Fruit fly (Drosophila melanogaster) whole organism: Measurements from ENCODE around the gene PGRP-SA.
"Not testable (repeated sequence)": the region's sequence is repeated elsewhere in the genome, so short reads cannot be mapped to it uniquely, and the experiment has no call there.

Experiments
- CG8478 ChIP-seq: fragments of >200 bp; optimal IDR thresholded peaks from 2 replicates; lab custom pipeline; 2018; ENCODE audit warnings: inconsistent platforms
- Dll ChIP-seq: fragments of >200 bp; optimal IDR thresholded peaks from 2 replicates; lab custom pipeline; 2017
- EcR ChIP-seq, 2 experiments: fragments of >200 bp; optimal IDR thresholded peaks; 2 replicates each; lab custom pipeline; 2017; ENCODE audit warnings: missing biosample characterization in 2 of 2, missing genetic modification characterization in 2 of 2, missing genetic modification reagents in 2 of 2
- pan ChIP-seq: fragments of >200 bp; optimal IDR thresholded peaks from 2 replicates; lab custom pipeline; 2017
- psq ChIP-seq: fragments of >200 bp; optimal IDR thresholded peaks from 2 replicates; lab custom pipeline; 2017
- usp ChIP-seq: fragments of >200 bp; optimal IDR thresholded peaks from 2 replicates; lab custom pipeline; 2017; ENCODE audit warnings: missing biosample characterization, missing genetic modification characterization, mixed read lengths

Gene PGRP-SA

DNA sequence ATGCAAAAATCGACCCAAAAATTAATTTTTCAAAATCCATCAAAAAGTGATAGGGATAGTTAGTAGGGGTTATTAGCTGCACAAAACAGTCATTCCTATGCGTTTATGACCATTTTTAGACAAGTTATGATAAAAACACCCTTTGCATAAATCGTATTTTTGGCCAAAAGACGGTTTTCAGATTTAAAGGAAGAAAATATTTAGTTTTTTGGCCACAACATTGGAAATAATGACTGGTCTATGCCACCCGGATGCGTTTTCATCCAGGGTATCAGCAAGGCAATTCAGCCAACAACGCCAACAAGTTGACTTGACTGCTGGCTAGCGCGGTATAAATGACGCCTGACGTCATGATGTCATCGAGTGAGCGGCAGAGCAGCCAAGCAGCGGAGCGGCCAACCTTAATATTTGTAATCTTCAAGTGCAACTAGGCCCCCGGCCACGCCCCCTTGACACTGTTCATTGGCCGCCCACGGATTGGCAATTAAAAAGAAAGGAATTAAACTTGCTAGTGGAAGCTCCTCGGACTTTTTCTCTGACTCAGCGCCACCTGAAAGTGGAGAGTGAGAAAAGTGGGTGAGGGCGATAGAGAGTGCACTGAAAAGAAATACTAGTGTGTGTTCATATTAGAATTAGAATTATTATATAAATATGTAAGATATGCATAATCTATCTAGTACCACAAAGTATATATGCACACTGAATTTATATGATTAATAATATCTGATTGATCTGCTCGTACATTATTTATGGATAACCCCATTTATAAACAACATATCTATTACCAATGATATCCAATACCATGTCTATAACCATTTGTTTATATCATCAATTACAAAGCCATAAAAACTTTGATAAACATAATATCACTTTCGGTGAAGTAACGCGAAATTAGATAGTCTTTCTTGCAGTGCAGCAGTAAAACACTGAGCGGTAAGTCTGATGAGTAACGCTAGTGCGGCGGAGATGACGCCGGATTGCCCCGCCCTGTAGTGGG lies 1.4 kb upstream of the PGRP-SA start:
- TF ChIP-seq pan (lab: Kevin White, UChicago): peak; percentile 73
- TF ChIP-seq psq (lab: Kevin White, UChicago): no peak

DNA sequence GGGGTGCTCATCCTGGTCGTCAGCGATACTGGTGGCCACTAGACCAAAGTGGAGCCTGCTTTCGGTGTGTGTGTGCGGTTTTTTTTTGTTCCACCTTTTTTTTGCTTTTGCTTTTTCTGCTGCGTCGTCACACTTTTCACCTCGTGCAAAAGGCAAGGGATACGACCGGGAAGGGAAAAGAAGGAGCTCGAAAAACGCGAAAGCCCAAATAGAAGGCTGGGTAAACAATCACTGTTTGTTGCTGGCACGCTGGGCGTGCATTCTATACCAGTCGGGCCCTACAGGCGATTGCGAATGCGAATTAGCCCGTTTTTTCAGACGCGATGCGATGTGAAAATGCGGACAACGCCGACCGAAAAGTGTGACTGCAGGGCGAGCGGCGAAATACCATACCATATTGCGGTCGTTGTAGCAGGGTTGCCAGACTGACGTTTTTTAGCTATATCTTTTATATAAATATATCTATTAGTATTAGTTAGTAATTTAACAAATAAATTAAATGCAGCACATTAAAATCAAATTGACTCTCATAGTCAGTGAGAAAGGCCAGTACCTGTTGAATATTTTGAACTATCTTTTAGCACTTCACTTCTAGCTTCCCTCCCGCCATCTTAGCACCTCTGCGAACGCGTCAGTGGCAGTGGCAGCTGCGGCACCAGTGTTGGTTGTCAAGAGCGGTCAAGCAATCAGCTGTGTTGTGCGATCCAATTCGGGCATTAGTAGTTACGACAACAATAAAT lies 8.7 kb downstream of the PGRP-SA start, which contains the start of the genes Polr2A and CG11699:
Gene Polr2A (minus strand): TSS at position 371 of the 740 bp plus-strand sequence.
Gene CG11699 (plus strand): TSS at position 666 of the 740 bp plus-strand sequence.
- TF ChIP-seq usp (GFP tag; lab: Kevin White, UChicago) (no peak), CG8478 (no peak), EcR (GFP tag; optimal IDR thresholded peaks at IDR 0.05; lab: Kevin White, UChicago) (no peak), psq (lab: Kevin White, UChicago) (no peak), pan (lab: Kevin White, UChicago) (no peak), Dll (lab: Kevin White, UChicago) (no peak)

DNA sequence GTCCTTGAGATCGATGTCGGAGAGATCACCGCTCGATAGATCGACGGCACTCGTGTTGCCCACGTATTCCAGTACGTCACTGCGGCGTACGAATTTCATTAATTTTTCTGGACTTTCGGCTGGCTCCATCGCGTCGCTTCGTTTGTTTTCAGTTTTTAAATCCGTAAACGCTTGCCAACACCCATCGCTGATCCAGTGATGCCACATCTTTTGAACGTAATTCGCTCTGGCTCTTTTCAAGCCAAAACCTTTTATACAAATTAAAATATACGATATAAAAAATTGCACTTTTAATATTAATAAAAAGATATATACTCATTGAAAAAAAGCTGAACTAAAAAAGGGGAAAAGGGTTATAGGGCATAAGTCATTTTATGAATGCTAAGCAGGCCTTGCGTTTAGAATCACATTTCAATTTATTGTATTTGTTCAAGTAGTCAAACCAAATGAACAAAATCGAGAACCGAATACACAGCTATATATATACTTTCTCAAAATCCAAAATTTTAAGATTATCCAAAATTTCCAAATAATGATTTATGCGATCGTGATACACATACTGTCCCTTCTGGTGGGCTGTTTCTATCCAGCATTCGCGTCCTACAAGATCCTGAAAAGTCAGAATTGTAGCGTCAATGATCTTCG lies 10.9 kb downstream of the PGRP-SA start, which contains the start of the genes Kmn1 and Reepl1:
Gene Kmn1 (minus strand): TSS at position 173 of the 645 bp plus-strand sequence.
Gene Reepl1 (plus strand): TSS at position 438 of the 645 bp plus-strand sequence.
- TF ChIP-seq Dll (lab: Kevin White, UChicago) (no peak), CG8478 (no peak), psq (lab: Kevin White, UChicago) (no peak), usp (GFP tag; lab: Kevin White, UChicago) (no peak), pan (lab: Kevin White, UChicago) (no peak), EcR (GFP tag; optimal IDR thresholded peaks at IDR 0.05; lab: Kevin White, UChicago) (no peak)

DNA sequence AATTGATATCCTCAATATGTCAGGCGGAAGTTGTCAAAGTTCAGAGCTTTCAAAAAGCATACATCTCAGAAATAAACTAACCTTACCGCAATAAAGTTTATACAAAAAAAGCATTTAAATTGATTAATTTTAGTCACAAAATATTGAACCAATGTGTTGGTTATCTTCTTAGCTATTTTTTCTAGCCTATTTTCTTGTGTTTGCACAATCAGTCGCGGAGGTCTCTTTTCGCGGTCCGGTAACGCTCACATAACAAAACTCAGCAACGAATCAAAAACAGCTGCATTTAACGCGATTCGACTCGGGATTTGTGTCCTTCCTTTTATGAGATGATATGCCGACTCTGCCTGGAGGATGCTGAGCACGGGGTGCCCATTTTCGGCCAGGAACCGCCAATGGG lies 12.1 kb downstream of the PGRP-SA start, which contains the start of gene CG11696:
Gene CG11696 (plus strand): TSS at position 203 of the 400 bp plus-strand sequence.
- TF ChIP-seq pan (lab: Kevin White, UChicago): no peak
- TF ChIP-seq Dll (lab: Kevin White, UChicago): no peak
- TF ChIP-seq CG8478: no peak
- no peak for TF ChIP-seq psq (lab: Kevin White, UChicago)
- no peak for TF ChIP-seq EcR (GFP tag; optimal IDR thresholded peaks at IDR 0.05; lab: Kevin White, UChicago)
- TF ChIP-seq usp (GFP tag; lab: Kevin White, UChicago): no peak

DNA sequence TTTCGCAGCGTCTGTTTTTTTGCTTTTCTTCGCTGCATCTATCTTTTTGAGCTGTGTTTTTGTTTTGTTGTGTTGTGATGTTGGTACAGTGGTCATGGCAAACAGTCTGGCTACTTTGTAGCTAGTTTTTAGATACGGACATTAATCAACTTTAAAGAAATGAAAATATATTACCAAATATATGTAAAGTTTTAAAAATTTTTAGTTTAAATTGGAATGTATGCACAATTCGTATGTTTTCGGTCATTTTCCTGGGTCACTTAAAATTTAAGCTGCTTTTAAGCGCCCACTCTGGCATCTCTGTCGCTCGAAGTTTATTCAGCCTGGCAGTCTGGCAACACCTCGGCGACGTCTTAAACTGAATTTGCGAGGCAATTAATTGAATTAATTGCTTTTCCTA lies 15.1 kb downstream of the PGRP-SA start, which contains the start of gene CG11695:
Gene CG11695 (plus strand): TSS at position 344 of the 400 bp plus-strand sequence.
- TF ChIP-seq CG8478: no peak
- no peak for TF ChIP-seq Dll (lab: Kevin White, UChicago)
- TF ChIP-seq usp (GFP tag; lab: Kevin White, UChicago): no peak

DNA sequence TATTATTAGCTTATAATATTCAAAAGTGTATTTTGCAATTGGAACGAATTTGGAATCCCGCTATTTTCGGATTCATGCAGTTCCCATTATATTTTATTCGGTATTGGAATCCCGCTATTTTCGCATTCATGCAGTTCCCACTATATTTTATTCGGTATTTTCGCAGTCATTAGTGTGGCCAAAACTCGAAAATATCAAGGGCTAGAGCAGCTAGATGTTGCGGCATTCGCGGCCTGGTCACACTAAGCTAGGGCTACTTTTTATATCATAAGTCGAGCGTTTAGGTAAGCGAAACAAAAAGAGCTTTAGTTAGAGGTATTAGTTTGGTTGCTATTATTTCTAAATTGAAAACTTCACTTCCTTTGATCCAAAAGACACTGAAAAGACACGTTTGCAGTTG lies 17.4 kb downstream of the PGRP-SA start:
- no peak for TF ChIP-seq EcR (GFP tag; optimal IDR thresholded peaks at IDR 0.05; lab: Kevin White, UChicago)
- TF ChIP-seq psq (lab: Kevin White, UChicago): no peak
- TF ChIP-seq CG8478: no peak
- no peak for TF ChIP-seq pan (lab: Kevin White, UChicago)
- no peak for TF ChIP-seq Dll (lab: Kevin White, UChicago)
- no peak for TF ChIP-seq usp (GFP tag; lab: Kevin White, UChicago)

DNA sequence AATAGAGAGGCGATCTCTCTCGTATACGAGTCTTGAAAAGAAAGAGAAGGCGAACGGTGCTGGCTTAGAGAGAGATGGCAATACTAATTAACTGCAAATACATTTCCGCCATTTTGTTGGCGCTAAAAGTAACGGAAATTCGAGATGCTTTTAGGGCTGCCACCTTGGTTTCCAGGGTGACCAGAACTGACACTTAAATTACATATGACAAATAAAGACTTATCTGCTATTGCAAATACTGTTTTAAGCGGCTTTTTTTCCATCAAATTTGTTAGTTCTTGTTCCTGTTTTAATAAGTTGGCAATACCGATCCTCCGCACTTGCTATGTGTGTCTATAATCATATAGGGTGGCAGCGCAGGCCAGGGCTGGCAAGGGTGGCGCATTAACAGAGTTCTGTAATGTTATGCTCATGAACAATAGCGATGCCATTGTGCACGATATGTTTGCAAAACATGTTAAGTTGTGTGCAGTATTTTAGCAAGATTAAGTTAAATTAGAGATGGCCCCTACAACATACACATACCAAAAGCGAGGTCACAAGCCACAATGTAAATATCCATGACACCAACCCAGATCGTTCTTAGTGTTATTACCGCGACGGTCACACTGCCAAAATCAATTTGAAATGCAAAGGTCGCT lies 18.9 kb downstream of the PGRP-SA start, which contains the start of gene nod:
Gene nod (plus strand): TSS at position 573 of the 641 bp plus-strand sequence.
- TF ChIP-seq psq (lab: Kevin White, UChicago): no peak
- TF ChIP-seq Dll (lab: Kevin White, UChicago): no peak
- TF ChIP-seq pan (lab: Kevin White, UChicago): no peak
- TF ChIP-seq CG8478: no peak

DNA sequence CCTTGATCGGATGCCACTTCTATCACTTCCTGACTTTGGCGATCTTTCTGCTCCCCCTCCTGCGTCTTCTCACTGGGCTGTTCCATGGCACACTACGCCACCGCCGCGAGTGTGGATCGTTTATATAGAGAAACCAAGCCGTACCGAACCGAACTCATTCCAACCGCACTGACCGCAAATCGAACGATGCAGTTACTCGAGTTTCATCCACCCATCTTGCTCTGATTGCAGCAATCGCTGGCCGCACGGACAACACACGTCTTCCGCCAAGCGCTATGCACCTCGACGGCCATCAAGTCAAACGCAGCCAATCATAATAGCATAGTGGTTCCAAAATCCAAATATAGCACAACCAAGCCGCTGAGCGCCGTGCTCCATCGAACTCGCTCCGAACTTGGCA lies 22.6 kb downstream of the PGRP-SA start, which contains the start of gene pkm:
Gene pkm (minus strand): TSS at position 101 of the 400 bp plus-strand sequence.
- no peak for TF ChIP-seq pan (lab: Kevin White, UChicago)
- TF ChIP-seq psq (lab: Kevin White, UChicago): no peak
- TF ChIP-seq EcR (GFP tag; optimal IDR thresholded peaks at IDR 0.05; lab: Kevin White, UChicago): no peak
- TF ChIP-seq CG8478: no peak
- TF ChIP-seq usp (GFP tag; lab: Kevin White, UChicago): no peak
- TF ChIP-seq Dll (lab: Kevin White, UChicago): no peak

DNA sequence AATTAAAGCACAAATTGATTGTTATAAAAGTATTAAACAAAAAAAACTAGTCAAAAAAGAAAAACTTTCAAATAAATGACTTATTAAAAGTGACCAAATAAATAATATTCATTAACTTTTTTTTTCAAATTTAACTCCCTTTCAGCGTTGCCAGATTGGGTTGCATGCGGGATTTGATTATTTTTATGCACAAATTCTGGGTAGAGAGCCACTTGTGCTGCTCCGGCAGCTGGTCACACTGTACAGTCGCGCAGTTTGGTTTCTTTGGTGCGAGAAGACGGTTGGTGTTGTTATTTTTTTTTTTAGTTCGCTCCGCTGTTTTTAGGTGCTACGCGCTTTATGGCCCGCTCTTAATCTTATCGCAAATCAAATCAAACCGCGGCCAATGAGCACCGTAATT lies 38.1 kb downstream of the PGRP-SA start, which contains the start of gene rho-4:
Gene rho-4 (plus strand): TSS at position 250 of the 400 bp plus-strand sequence.
- not testable (repeated sequence) for TF ChIP-seq pan (lab: Kevin White, UChicago); psq (lab: Kevin White, UChicago); EcR (GFP tag; optimal IDR thresholded peaks at IDR 0.05; lab: Kevin White, UChicago)

DNA sequence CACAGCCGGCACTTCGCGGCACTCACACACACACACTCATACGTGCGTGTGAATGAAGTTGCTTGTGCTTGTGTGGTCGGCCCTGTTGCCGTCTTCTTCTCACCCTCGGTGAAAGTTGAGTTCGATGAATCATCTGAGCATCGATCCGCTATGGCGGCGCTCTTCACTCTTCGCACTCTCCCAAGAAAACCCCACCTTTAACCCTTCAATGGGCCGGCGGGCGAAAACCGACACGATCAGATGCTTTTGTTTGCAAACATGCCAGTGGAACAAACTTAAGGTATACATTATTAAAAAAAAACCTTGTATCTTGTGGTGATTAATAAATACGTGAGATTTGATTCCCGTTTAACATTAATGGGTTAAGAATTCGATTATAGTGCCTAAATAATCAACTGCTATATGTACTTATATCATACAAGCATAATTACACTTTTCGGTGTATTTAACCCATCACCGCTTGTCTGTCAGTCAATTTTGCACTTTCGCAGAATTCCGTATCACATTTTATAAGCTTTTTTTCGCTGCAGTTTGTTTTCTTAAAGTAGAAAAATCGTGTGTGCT lies 39.4 kb downstream of the PGRP-SA start:
- TF ChIP-seq EcR (GFP tag; optimal IDR thresholded peaks at IDR 0.05; lab: Kevin White, UChicago): no peak
- TF ChIP-seq Dll (lab: Kevin White, UChicago): no peak
- no peak for TF ChIP-seq usp (GFP tag; lab: Kevin White, UChicago)
- no peak for TF ChIP-seq CG8478
- no peak for TF ChIP-seq pan (lab: Kevin White, UChicago)
- no peak for TF ChIP-seq psq (lab: Kevin White, UChicago)
